Worm (Caenorhabditis elegans) whole organism, mixed stage, embryonic: Measurements from ENCODE around the gene ZK673.5.
"Not testable (repeated sequence)": the region's sequence is repeated elsewhere in the genome, so short reads cannot be mapped to it uniquely, and the experiment has no call there.

Experiments
- bed-3 ChIP-seq: fragments of 200-800 bp; sonication (Bioruptor generic); optimal IDR thresholded peaks from 3 replicates; lab custom pipeline; 2018; ENCODE audit warnings: mild to moderate bottlenecking, missing genetic modification characterization, moderate library complexity, missing compliant biosample characterization
- blmp-1 ChIP-seq: fragments of 150-350 bp; optimal IDR thresholded peaks from 2 replicates; lab custom pipeline; 2014; ENCODE audit warnings: missing biosample characterization, missing genetic modification characterization
- ceh-39 ChIP-seq: fragments of 150-350 bp; optimal IDR thresholded peaks from 2 replicates; lab custom pipeline; 2014; ENCODE audit warnings: missing biosample characterization, missing genetic modification characterization
- ceh-43 ChIP-seq: fragments of 200-800 bp; sonication (Bioruptor generic); optimal IDR thresholded peaks from 2 replicates; lab custom pipeline; 2018; ENCODE audit warnings: mild to moderate bottlenecking, missing genetic modification characterization, moderate library complexity, missing compliant biosample characterization
- ceh-83 ChIP-seq: fragments of 200-800 bp; sonication (Bioruptor generic); optimal IDR thresholded peaks from 2 replicates; lab custom pipeline; 2018; ENCODE audit warnings: mild to moderate bottlenecking, missing genetic modification characterization, missing compliant biosample characterization
- ces-1 ChIP-seq: fragments of 150-350 bp; optimal IDR thresholded peaks from 2 replicates; lab custom pipeline; 2014; ENCODE audit warnings: missing biosample characterization, missing genetic modification reagents, missing genetic modification characterization
- cnd-1 ChIP-seq: fragments of 200-800 bp; sonication (Bioruptor generic); optimal IDR thresholded peaks from 2 replicates; lab custom pipeline; 2018; ENCODE audit warnings: mild to moderate bottlenecking, missing genetic modification characterization, missing compliant biosample characterization
- drap-1 ChIP-seq: fragments of 200-800 bp; sonication (Bioruptor generic); optimal IDR thresholded peaks from 3 replicates; lab custom pipeline; 2018; ENCODE audit warnings: mild to moderate bottlenecking, missing genetic modification characterization, missing compliant biosample characterization
- elt-1 ChIP-seq: sonication (generic microtip); optimal IDR thresholded peaks from 2 replicates; lab custom pipeline; 2017; ENCODE audit warnings: missing genetic modification characterization, mild to moderate bottlenecking, missing compliant biosample characterization, antibody characterized with exemption, moderate library complexity, borderline replicate concordance; ENCODE audit not compliant: insufficient read depth
- elt-3 ChIP-seq: fragments of 150-350 bp; optimal IDR thresholded peaks from 2 replicates; lab custom pipeline; 2014; ENCODE audit warnings: missing biosample characterization, missing genetic modification characterization
- flh-1 ChIP-seq: fragments of 200-800 bp; sonication (Bioruptor generic); optimal IDR thresholded peaks from 2 replicates; lab custom pipeline; 2018; ENCODE audit warnings: mild to moderate bottlenecking, missing genetic modification characterization, moderate library complexity, missing compliant biosample characterization
- ham-2 ChIP-seq: fragments of 200-800 bp; sonication (Bioruptor generic); optimal IDR thresholded peaks from 2 replicates; lab custom pipeline; 2018; ENCODE audit warnings: mild to moderate bottlenecking, missing genetic modification characterization, missing compliant biosample characterization
- hlh-1 ChIP-seq: fragments of 150-350 bp; optimal IDR thresholded peaks from 2 replicates; lab custom pipeline; 2014; ENCODE audit warnings: missing biosample characterization, missing genetic modification reagents, missing genetic modification characterization
- lin-13 ChIP-seq: fragments of 150-350 bp; optimal IDR thresholded peaks from 2 replicates; lab custom pipeline; 2014; ENCODE audit warnings: missing biosample characterization, missing genetic modification characterization
- lsy-2 ChIP-seq: fragments of 150-350 bp; optimal IDR thresholded peaks from 2 replicates; lab custom pipeline; 2014; ENCODE audit warnings: missing biosample characterization, missing genetic modification characterization
- mab-5 ChIP-seq: fragments of 150-350 bp; optimal IDR thresholded peaks from 2 replicates; lab custom pipeline; 2014; ENCODE audit warnings: missing biosample characterization, missing genetic modification characterization
- mep-1 ChIP-seq: fragments of 150-350 bp; optimal IDR thresholded peaks from 2 replicates; lab custom pipeline; 2017; ENCODE audit warnings: missing biosample characterization, missing genetic modification reagents, missing genetic modification characterization, inconsistent platforms
- mls-2 ChIP-seq: sonication (generic microtip); optimal IDR thresholded peaks from 2 replicates; lab custom pipeline; 2016; ENCODE audit warnings: mild to moderate bottlenecking, missing genetic modification characterization, moderate library complexity, missing compliant biosample characterization
- nhr-12 ChIP-seq: fragments of 150-350 bp; optimal IDR thresholded peaks from 2 replicates; lab custom pipeline; 2014; ENCODE audit warnings: missing biosample characterization, missing genetic modification characterization
- nhr-237 ChIP-seq: fragments of 150-350 bp; optimal IDR thresholded peaks from 2 replicates; lab custom pipeline; 2014; ENCODE audit warnings: missing biosample characterization, missing genetic modification characterization
- nhr-28 ChIP-seq: fragments of 150-350 bp; optimal IDR thresholded peaks from 2 replicates; lab custom pipeline; 2014; ENCODE audit warnings: missing biosample characterization, missing genetic modification characterization
- nhr-76 ChIP-seq: sonication (generic microtip); optimal IDR thresholded peaks from 2 replicates; lab custom pipeline; 2017; ENCODE audit warnings: missing biosample characterization, missing genetic modification characterization
- pha-4 ChIP-seq: fragments of 150-350 bp; optimal IDR thresholded peaks from 2 replicates; lab custom pipeline; 2018; ENCODE audit warnings: missing biosample characterization, missing genetic modification reagents, missing genetic modification characterization
- sem-2 ChIP-seq: fragments of 200-800 bp; sonication (Bioruptor generic); optimal IDR thresholded peaks from 2 replicates; lab custom pipeline; 2018; ENCODE audit warnings: mild to moderate bottlenecking, missing genetic modification characterization, missing compliant biosample characterization
- snpc-4 ChIP-seq: fragments of 150-350 bp; optimal IDR thresholded peaks from 2 replicates; lab custom pipeline; 2014; ENCODE audit warnings: missing biosample characterization, missing genetic modification characterization
- sptf-1 ChIP-seq: sonication (generic microtip); optimal IDR thresholded peaks from 2 replicates; lab custom pipeline; 2017; ENCODE audit warnings: mild to moderate bottlenecking, missing genetic modification characterization, moderate library complexity, missing compliant biosample characterization
- tbx-8 ChIP-seq: fragments of 200-800 bp; sonication (Bioruptor generic); optimal IDR thresholded peaks from 2 replicates; lab custom pipeline; 2018; ENCODE audit warnings: mild to moderate bottlenecking, missing genetic modification characterization, moderate library complexity, missing compliant biosample characterization
- unc-120 ChIP-seq: sonication (generic microtip); optimal IDR thresholded peaks from 2 replicates; lab custom pipeline; 2017; ENCODE audit warnings: missing genetic modification characterization, missing compliant biosample characterization; ENCODE audit not compliant: poor library complexity, severe bottlenecking
- unc-39 ChIP-seq: fragments of 150-350 bp; optimal IDR thresholded peaks from 2 replicates; lab custom pipeline; 2014; ENCODE audit warnings: missing biosample characterization, missing genetic modification characterization
- unc-62 ChIP-seq: fragments of 150-350 bp; optimal IDR thresholded peaks from 2 replicates; lab custom pipeline; 2014; ENCODE audit warnings: missing biosample characterization, missing genetic modification reagents, missing genetic modification characterization
- zip-8 ChIP-seq: fragments of 150-350 bp; optimal IDR thresholded peaks from 2 replicates; lab custom pipeline; 2014; ENCODE audit warnings: missing biosample characterization, missing genetic modification characterization
- ztf-11 ChIP-seq: fragments of 150-350 bp; optimal IDR thresholded peaks from 2 replicates; lab custom pipeline; 2014; ENCODE audit warnings: missing biosample characterization, missing genetic modification characterization

Gene ZK673.5

ce11 chrII:10490329-10490728, 29.0 kb downstream of the ZK673.5 start, which contains the start of gene clec-61:
TSS of gene clec-61 (minus strand) at chrII:10490537.
- TF ChIP-seq sem-2 (no peak), elt-1 (tag; lab: Kevin White, UChicago) (no peak), drap-1 (no peak), snpc-4 (tag; lab: Kevin White, UChicago) (no peak), lin-13 (tag; lab: Kevin White, UChicago) (no peak), ces-1 (GFP tag; lab: Kevin White, UChicago) (no peak), blmp-1 (no peak), unc-39 (tag; lab: Kevin White, UChicago) (no peak), cnd-1 (tag; lab: Kevin White, UChicago) (no peak), ceh-83 (GFP tag; lab: Kevin White, UChicago) (no peak), hlh-1 (tag; lab: Kevin White, UChicago) (no peak), nhr-28 (tag; lab: Kevin White, UChicago) (no peak)

ce11 chrII:10493034-10493433, 31.7 kb downstream of the ZK673.5 start, which contains the start of gene ZK666.8:
TSS of gene ZK666.8 (minus strand) at chrII:10493134.
- TF ChIP-seq pha-4 (tag; lab: Kevin White, UChicago); tbx-8; sem-2: not testable (repeated sequence)

DNA sequence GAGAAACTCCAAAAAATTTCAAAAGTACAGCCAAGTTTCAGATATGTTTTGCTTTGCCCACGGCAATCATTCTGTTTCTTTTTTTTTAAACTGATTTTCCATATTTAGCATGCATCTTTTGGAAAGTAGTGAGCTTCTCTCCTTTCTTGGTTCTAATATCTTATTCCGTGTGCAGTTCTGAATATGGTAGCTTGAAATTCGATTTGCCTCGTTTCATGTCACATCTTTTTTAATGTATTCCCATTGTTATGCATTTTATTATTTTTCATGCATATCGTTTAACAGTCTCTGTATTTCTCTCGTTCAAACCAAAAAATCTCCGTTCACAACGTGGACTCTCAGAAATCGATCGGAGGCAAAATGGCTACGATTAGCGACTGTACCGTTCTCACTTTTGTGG, 33.2 kb downstream of the ZK673.5 start, which contains the start of gene ZK666.14:
TSS of gene ZK666.14 (plus strand) at position 301 of the 400 bp plus-strand sequence.
- TF ChIP-seq mls-2 (tag; lab: Kevin White, UChicago) (no peak), nhr-237 (tag; lab: Kevin White, UChicago) (no peak), elt-3 (no peak), pha-4 (tag; lab: Kevin White, UChicago) (no peak)

- TF ChIP-seq ceh-43 (no peak), ceh-83 (GFP tag; lab: Kevin White, UChicago) (no peak), nhr-12 (tag; lab: Kevin White, UChicago) (no peak), lsy-2 (tag; lab: Kevin White, UChicago) (no peak), sptf-1 (tag; lab: Kevin White, UChicago) (no peak), nhr-237 (tag; lab: Kevin White, UChicago) (no peak), sem-2 (no peak), elt-3 (no peak), zip-8 (tag; lab: Kevin White, UChicago) (no peak), drap-1 (no peak), mab-5 (no peak), flh-1 (GFP tag; lab: Kevin White, UChicago) (no peak), ces-1 (GFP tag; lab: Kevin White, UChicago) (no peak), ceh-39 (tag; lab: Kevin White, UChicago) (no peak)
Observed at ce11 chrII:10495912-10496311, 34.6 kb downstream of the ZK673.5 start, which contains the start of gene ZK666.12. TSS of gene ZK666.12 (plus strand) at chrII:10496212.

- no peak for TF ChIP-seq mep-1
- TF ChIP-seq elt-1 (tag; lab: Kevin White, UChicago) = no peak
- no peak for TF ChIP-seq nhr-76 (tag; lab: Kevin White, UChicago)
- no peak for TF ChIP-seq ceh-39 (tag; lab: Kevin White, UChicago)
- TF ChIP-seq mls-2 (tag; lab: Kevin White, UChicago) = no peak
- TF ChIP-seq blmp-1 = no peak
- TF ChIP-seq nhr-12 (tag; lab: Kevin White, UChicago) = no peak
- TF ChIP-seq ceh-83 (GFP tag; lab: Kevin White, UChicago) = no peak
- no peak for TF ChIP-seq unc-39 (tag; lab: Kevin White, UChicago)
- TF ChIP-seq ztf-11 (tag; lab: Kevin White, UChicago) = no peak
- TF ChIP-seq cnd-1 (tag; lab: Kevin White, UChicago) = no peak
Observed at ce11 chrII:10500674-10501073, 39.4 kb downstream of the ZK673.5 start.

DNA sequence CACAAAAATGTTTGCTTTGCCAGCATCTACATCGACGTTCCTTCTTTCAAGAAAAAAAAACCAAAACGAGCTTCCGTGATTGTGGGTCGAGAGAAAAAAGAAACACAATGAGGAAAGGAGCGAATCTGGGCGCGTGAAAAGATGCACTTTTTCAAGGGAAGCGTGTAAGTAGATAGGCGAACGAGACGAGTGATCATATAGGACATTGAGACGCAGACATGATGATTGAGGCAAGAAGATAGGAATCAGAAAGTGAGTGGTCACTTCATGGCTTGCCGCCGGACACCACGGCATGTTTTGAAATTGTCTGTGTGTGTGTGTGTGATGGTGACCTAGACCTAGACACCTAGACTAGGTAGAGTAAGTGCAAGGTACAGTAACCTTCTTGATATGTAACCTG, 40.3 kb downstream of the ZK673.5 start:
- TF ChIP-seq ceh-43 (no peak), ces-1 (GFP tag; lab: Kevin White, UChicago) (peak; percentile 37), lsy-2 (tag; lab: Kevin White, UChicago) (no peak), unc-120 (tag; lab: Kevin White, UChicago) (no peak), elt-1 (tag; lab: Kevin White, UChicago) (peak; percentile 65), zip-8 (tag; lab: Kevin White, UChicago) (no peak), tbx-8 (no peak), sem-2 (no peak), ceh-83 (GFP tag; lab: Kevin White, UChicago) (no peak), sptf-1 (tag; lab: Kevin White, UChicago) (no peak), ceh-39 (tag; lab: Kevin White, UChicago) (no peak), blmp-1 (peak; percentile 3), flh-1 (GFP tag; lab: Kevin White, UChicago) (no peak), unc-62 (GFP tag; lab: Kevin White, UChicago) (peak; percentile 57), lin-13 (tag; lab: Kevin White, UChicago) (no peak), ham-2 (peak; percentile 27), bed-3 (GFP tag; lab: Kevin White, UChicago) (no peak), nhr-28 (tag; lab: Kevin White, UChicago) (no peak), hlh-1 (tag; lab: Kevin White, UChicago) (no peak), nhr-12 (tag; lab: Kevin White, UChicago) (no peak), cnd-1 (tag; lab: Kevin White, UChicago) (no peak), snpc-4 (tag; lab: Kevin White, UChicago) (no peak), pha-4 (tag; lab: Kevin White, UChicago) (no peak), elt-3 (no peak), mab-5 (no peak)
